Worm (Caenorhabditis elegans) whole organism, L1 larva: ENCODE data around the gene mrpl-44.

Experiments
- C16A3.4 ChIP-seq: fragments of 150-350 bp; optimal IDR thresholded peaks from 2 replicates; lab custom pipeline; 2014; ENCODE audit warnings: missing biosample characterization, missing genetic modification characterization
- C34B4.2 ChIP-seq: sonication (generic microtip); optimal IDR thresholded peaks from 2 replicates; lab custom pipeline; 2017; ENCODE audit warnings: mild to moderate bottlenecking, missing genetic modification characterization, missing compliant biosample characterization
- F16B12.6 ChIP-seq: fragments of 150-350 bp; optimal IDR thresholded peaks from 2 replicates; lab custom pipeline; 2014; ENCODE audit warnings: missing biosample characterization, missing genetic modification characterization
- Y116A8C.19 ChIP-seq: sonication (generic microtip); optimal IDR thresholded peaks from 2 replicates; lab custom pipeline; 2016; ENCODE audit warnings: missing compliant biosample characterization, missing genetic modification characterization, borderline replicate concordance
- aha-1 ChIP-seq: fragments of 150-350 bp; optimal IDR thresholded peaks from 2 replicates; lab custom pipeline; 2014; ENCODE audit warnings: missing biosample characterization, missing genetic modification characterization
- alr-1 ChIP-seq: fragments of 200-800 bp; sonication (Bioruptor generic); optimal IDR thresholded peaks from 2 replicates; lab custom pipeline; 2018; ENCODE audit warnings: borderline replicate concordance, mild to moderate bottlenecking, missing genetic modification characterization, missing compliant biosample characterization
- ama-1 ChIP-seq: fragments of 150-350 bp; optimal IDR thresholded peaks from 2 replicates; lab custom pipeline; 2014
- blmp-1 ChIP-seq: fragments of 150-350 bp; optimal IDR thresholded peaks from 2 replicates; lab custom pipeline; 2014; ENCODE audit warnings: missing biosample characterization, missing genetic modification characterization
- ceh-88 ChIP-seq: fragments of 200-800 bp; sonication (Bioruptor generic); IDR thresholded peaks from 2 replicates; pipeline ENCODE4 v1.3.6; 2022; ENCODE audit warnings: missing genetic modification characterization, missing compliant biosample characterization
- ceh-90 ChIP-seq: sonication (generic microtip); optimal IDR thresholded peaks from 2 replicates; lab custom pipeline; 2016; ENCODE audit warnings: missing genetic modification characterization, missing compliant biosample characterization
- egl-13 ChIP-seq: sonication (generic microtip); optimal IDR thresholded peaks from 2 replicates; lab custom pipeline; 2016; ENCODE audit warnings: missing genotype, missing genetic modification reagents, missing genetic modification characterization, missing compliant biosample characterization
- elt-2 ChIP-seq: sonication (generic microtip); optimal IDR thresholded peaks from 2 replicates; lab custom pipeline; 2016; ENCODE audit warnings: missing genetic modification characterization, mild to moderate bottlenecking, inconsistent platforms, missing compliant biosample characterization, missing genetic modification reagents
- elt-3 ChIP-seq, 6 experiments: fragments of 150-350 bp in 1 of 6; sonication (generic microtip); optimal IDR thresholded peaks; 2 replicates each; lab custom pipeline; 2017 to 2018; ENCODE audit warnings: missing biosample characterization in 6 of 6, missing genetic modification characterization in 6 of 6, inconsistent platforms in 1 of 6
- fkh-10 ChIP-seq: sonication (generic microtip); optimal IDR thresholded peaks from 2 replicates; lab custom pipeline; 2017; ENCODE audit warnings: missing biosample characterization, missing genetic modification reagents, missing genetic modification characterization
- fkh-4 ChIP-seq: sonication (generic microtip); optimal IDR thresholded peaks from 2 replicates; lab custom pipeline; 2016; ENCODE audit warnings: missing compliant biosample characterization, missing genetic modification characterization, borderline replicate concordance
- hpl-2 ChIP-seq: fragments of 150-350 bp; optimal IDR thresholded peaks from 2 replicates; lab custom pipeline; 2014; ENCODE audit warnings: missing biosample characterization, missing genetic modification reagents, missing genetic modification characterization
- isw-1 ChIP-seq: fragments of 200-800 bp; sonication (Bioruptor generic); IDR thresholded peaks from 2 replicates; pipeline ENCODE4 v1.3.6; 2022; ENCODE audit warnings: missing genetic modification characterization, missing compliant biosample characterization
- lin-13 ChIP-seq: fragments of 150-350 bp; optimal IDR thresholded peaks from 2 replicates; lab custom pipeline; 2014; ENCODE audit warnings: missing biosample characterization, missing genetic modification reagents, missing genetic modification characterization
- lin-14 ChIP-seq: fragments of 200-800 bp; sonication (Bioruptor generic); optimal IDR thresholded peaks from 2 replicates; lab custom pipeline; 2018; ENCODE audit warnings: mild to moderate bottlenecking, missing genetic modification characterization, moderate library complexity, missing compliant biosample characterization
- lin-15B ChIP-seq: fragments of 150-350 bp; sonication (generic microtip); optimal IDR thresholded peaks from 3 replicates; lab custom pipeline; 2014; ENCODE audit warnings: missing biosample characterization, missing genetic modification characterization
- lin-39 ChIP-seq: fragments of 150-350 bp; optimal IDR thresholded peaks from 2 replicates; lab custom pipeline; 2014; ENCODE audit warnings: missing biosample characterization, missing genetic modification reagents, missing genetic modification characterization
- lir-3 ChIP-seq: sonication (generic microtip); optimal IDR thresholded peaks from 2 replicates; lab custom pipeline; 2016; ENCODE audit warnings: mild to moderate bottlenecking, missing genetic modification characterization, moderate library complexity, missing compliant biosample characterization; ENCODE audit not compliant: poor library complexity
- lsy-2 ChIP-seq, 2 experiments: fragments of 150-350 bp; optimal IDR thresholded peaks; 2 replicates each; lab custom pipeline; 2014; ENCODE audit warnings: missing biosample characterization in 2 of 2, missing genetic modification characterization in 2 of 2
- mab-9 ChIP-seq: fragments of 200-800 bp; sonication (Bioruptor generic); IDR thresholded peaks from 2 replicates; pipeline ENCODE4 v1.3.6; 2022; ENCODE audit warnings: missing genetic modification reagents, missing genetic modification characterization, missing compliant biosample characterization
- mef-2 ChIP-seq: fragments of 150-350 bp; optimal IDR thresholded peaks from 2 replicates; lab custom pipeline; 2014; ENCODE audit warnings: missing biosample characterization, missing genetic modification characterization
- mep-1 ChIP-seq: fragments of 150-350 bp; optimal IDR thresholded peaks from 2 replicates; lab custom pipeline; 2014; ENCODE audit warnings: missing biosample characterization, missing genetic modification characterization
- nhr-11 ChIP-seq: fragments of 150-350 bp; optimal IDR thresholded peaks from 2 replicates; lab custom pipeline; 2014; ENCODE audit warnings: missing biosample characterization, missing genetic modification characterization
- nhr-20 ChIP-seq: sonication (generic microtip); optimal IDR thresholded peaks from 2 replicates; lab custom pipeline; 2016; ENCODE audit warnings: mild to moderate bottlenecking, missing genetic modification characterization, missing compliant biosample characterization
- nhr-237 ChIP-seq: fragments of 150-350 bp; optimal IDR thresholded peaks from 2 replicates; lab custom pipeline; 2014; ENCODE audit warnings: missing biosample characterization, missing genetic modification characterization
- nhr-28 ChIP-seq: fragments of 150-350 bp; optimal IDR thresholded peaks from 2 replicates; lab custom pipeline; 2014; ENCODE audit warnings: missing biosample characterization, missing genetic modification characterization
- nhr-47 ChIP-seq: sonication (generic microtip); optimal IDR thresholded peaks from 2 replicates; lab custom pipeline; 2016; ENCODE audit warnings: mild to moderate bottlenecking, missing genetic modification characterization, moderate library complexity, missing compliant biosample characterization
- nhr-71 ChIP-seq: sonication (generic microtip); optimal IDR thresholded peaks from 2 replicates; lab custom pipeline; 2016; ENCODE audit warnings: mild to moderate bottlenecking, missing genetic modification characterization, moderate library complexity, missing compliant biosample characterization
- nhr-76 ChIP-seq: sonication (generic microtip); optimal IDR thresholded peaks from 2 replicates; lab custom pipeline; 2017; ENCODE audit warnings: missing biosample characterization, missing genetic modification characterization
- nhr-77 ChIP-seq: fragments of 150-350 bp; optimal IDR thresholded peaks from 2 replicates; lab custom pipeline; 2014; ENCODE audit warnings: missing biosample characterization, missing genetic modification characterization
- nhr-84 ChIP-seq: sonication (generic microtip); optimal IDR thresholded peaks from 2 replicates; lab custom pipeline; 2017; ENCODE audit warnings: missing biosample characterization, missing genetic modification characterization
- pax-3 ChIP-seq: fragments of 200-800 bp; sonication (Bioruptor generic); optimal IDR thresholded peaks from 2 replicates; lab custom pipeline; 2018; ENCODE audit warnings: mild to moderate bottlenecking, missing genetic modification characterization, moderate library complexity, missing compliant biosample characterization
- pqm-1 ChIP-seq: sonication (generic microtip); optimal IDR thresholded peaks from 3 replicates; lab custom pipeline; 2017; ENCODE audit warnings: missing biosample characterization, missing genetic modification characterization
- rnt-1 ChIP-seq: sonication (generic microtip); optimal IDR thresholded peaks from 2 replicates; lab custom pipeline; 2016; ENCODE audit warnings: mild to moderate bottlenecking, missing genetic modification characterization, moderate library complexity, missing compliant biosample characterization
- skn-1 ChIP-seq: fragments of 150-350 bp; optimal IDR thresholded peaks from 2 replicates; lab custom pipeline; 2014; ENCODE audit warnings: missing biosample characterization, missing genetic modification characterization
- snu-23 ChIP-seq: sonication (generic microtip); optimal IDR thresholded peaks from 2 replicates; lab custom pipeline; 2016; ENCODE audit warnings: missing genetic modification characterization, missing compliant biosample characterization
- sox-4 ChIP-seq: sonication (generic microtip); optimal IDR thresholded peaks from 2 replicates; lab custom pipeline; 2016; ENCODE audit warnings: missing genetic modification characterization, missing compliant biosample characterization
- sptf-1 ChIP-seq: fragments of 150-350 bp; optimal IDR thresholded peaks from 2 replicates; lab custom pipeline; 2014; ENCODE audit warnings: missing biosample characterization, missing genetic modification characterization
- swsn-7 ChIP-seq: sonication (generic microtip); optimal IDR thresholded peaks from 2 replicates; lab custom pipeline; 2016; ENCODE audit warnings: missing genetic modification characterization, missing compliant biosample characterization
- tbx-2 ChIP-seq: sonication (generic microtip); optimal IDR thresholded peaks from 2 replicates; lab custom pipeline; 2016; ENCODE audit warnings: missing genetic modification characterization, missing compliant biosample characterization
- tlp-1 ChIP-seq: fragments of 150-350 bp; optimal IDR thresholded peaks from 2 replicates; lab custom pipeline; 2014; ENCODE audit warnings: missing biosample characterization, missing genetic modification characterization
- unc-130 ChIP-seq: fragments of 150-350 bp; optimal IDR thresholded peaks from 2 replicates; lab custom pipeline; 2017; ENCODE audit warnings: missing biosample characterization, missing genetic modification characterization, inconsistent platforms
- unc-30 ChIP-seq: sonication (generic microtip); optimal IDR thresholded peaks from 2 replicates; lab custom pipeline; 2017; ENCODE audit warnings: missing biosample characterization, missing genetic modification characterization
- unc-62 ChIP-seq: fragments of 150-350 bp; optimal IDR thresholded peaks from 2 replicates; lab custom pipeline; 2014; ENCODE audit warnings: missing biosample characterization, missing genetic modification reagents, missing genetic modification characterization
- unc-86 ChIP-seq: sonication (generic microtip); optimal IDR thresholded peaks from 2 replicates; lab custom pipeline; 2016; ENCODE audit warnings: missing genetic modification characterization, missing compliant biosample characterization
- unc-98 ChIP-seq: fragments of 200-800 bp; sonication (Bioruptor generic); IDR thresholded peaks from 2 replicates; pipeline ENCODE4 v1.3.6; 2022; ENCODE audit warnings: missing genetic modification characterization, missing compliant biosample characterization
- vab-15 ChIP-seq: sonication (generic microtip); optimal IDR thresholded peaks from 2 replicates; lab custom pipeline; 2017; ENCODE audit warnings: missing genotype, mild to moderate bottlenecking, missing genetic modification characterization, missing compliant biosample characterization
- xbp-1 ChIP-seq: sonication (generic microtip); optimal IDR thresholded peaks from 2 replicates; lab custom pipeline; 2016; ENCODE audit warnings: missing genetic modification characterization, missing compliant biosample characterization
- zag-1 ChIP-seq: fragments of 150-350 bp; optimal IDR thresholded peaks from 2 replicates; lab custom pipeline; 2014; ENCODE audit warnings: missing biosample characterization, missing genetic modification characterization
- zip-4 ChIP-seq: fragments of 200-800 bp; sonication (Bioruptor generic); optimal IDR thresholded peaks from 2 replicates; lab custom pipeline; 2018; ENCODE audit warnings: mild to moderate bottlenecking, missing genetic modification characterization, moderate library complexity, missing compliant biosample characterization

Gene mrpl-44

DNA sequence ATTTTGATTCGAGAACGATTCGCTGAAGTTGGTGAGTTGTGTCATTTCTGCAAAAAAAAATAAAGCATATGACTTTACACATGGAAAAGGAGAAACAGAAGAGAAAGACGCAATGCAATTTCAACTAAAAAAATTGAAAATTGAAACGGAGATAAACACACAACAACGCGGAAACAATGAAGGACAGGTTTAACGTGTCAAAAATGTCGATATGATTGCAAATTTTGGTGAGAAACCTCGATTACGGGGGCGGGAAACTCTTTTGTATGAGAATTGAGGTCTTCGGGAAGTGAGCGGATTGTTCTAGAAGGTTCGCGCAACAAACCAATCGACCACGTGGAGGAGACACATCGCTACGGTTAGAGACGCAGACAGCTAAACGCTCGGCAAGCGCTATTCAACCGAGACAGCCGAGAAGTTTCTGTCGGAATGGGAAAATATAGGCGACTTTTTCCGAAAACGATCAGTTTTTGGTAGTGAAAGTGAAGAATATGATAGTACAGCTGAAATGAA is 35.4 kb downstream of the mrpl-44 start, which contains the start of gene R107.5:
TSS of gene R107.5 (minus strand) at position 51 of the 513 bp plus-strand sequence.
- peak; percentile 68 for TF ChIP-seq nhr-77
- TF ChIP-seq unc-30 (tag; lab: Kevin White, UChicago) = no peak
- TF ChIP-seq nhr-47 = peak; percentile 95
- TF ChIP-seq rnt-1 (tag; lab: Kevin White, UChicago) = peak; percentile 83
- TF ChIP-seq sptf-1 = no peak
- TF ChIP-seq C34B4.2 (tag; lab: Kevin White, UChicago) = peak; percentile 40
- TF ChIP-seq nhr-28 (tag; lab: Kevin White, UChicago) = no peak
- peak; percentile 75 for TF ChIP-seq isw-1 (GFP tag; lab: Robert Waterston, UW)
- TF ChIP-seq pax-3 (tag; lab: Kevin White, UChicago) = peak; percentile 91
- TF ChIP-seq unc-98 (GFP tag; lab: Robert Waterston, UW) = peak; percentile 54; the same call in 1 of the 2 replicates
- peak; percentile 94 for TF ChIP-seq mep-1 (tag; lab: Kevin White, UChicago)
- TF ChIP-seq hpl-2 = no peak
- peak; percentile 22 for TF ChIP-seq nhr-11 (tag; lab: Kevin White, UChicago)
- TF ChIP-seq zag-1 (tag; lab: Kevin White, UChicago) = no peak
- peak; percentile 81 to 90 for TF ChIP-seq lsy-2 (tag; optimal IDR thresholded peaks at IDR 0.05; lab: Kevin White, UChicago)
- TF ChIP-seq alr-1 (tag; lab: Kevin White, UChicago) = no peak
- peak; percentile 97 for TF ChIP-seq swsn-7 (tag; lab: Kevin White, UChicago)
- TF ChIP-seq C16A3.4 (tag; lab: Kevin White, UChicago) = peak; percentile 83
- peak; percentile 98 for TF ChIP-seq nhr-71 (tag; lab: Kevin White, UChicago)
- peak; percentile 97 for TF ChIP-seq mab-9
- TF ChIP-seq tbx-2 (tag; lab: Kevin White, UChicago) = peak; percentile 89
- TF ChIP-seq unc-130 = peak; percentile 97
- TF ChIP-seq sox-4 (tag; lab: Kevin White, UChicago) = peak; percentile 22
- TF ChIP-seq vab-15 = no peak
- TF ChIP-seq snu-23 = peak; percentile 99
- TF ChIP-seq ama-1 (lab: Kevin White, UChicago) = no peak
- peak; percentile 41 for TF ChIP-seq pqm-1 (tag; lab: Kevin White, UChicago)
- TF ChIP-seq xbp-1 = peak; percentile 86
- TF ChIP-seq ceh-88 (GFP tag; lab: Robert Waterston, UW) = peak; percentile 84
- TF ChIP-seq F16B12.6 (tag; lab: Kevin White, UChicago) = no peak
- peak; percentile 22 for TF ChIP-seq tlp-1 (tag; lab: Kevin White, UChicago)
- peak; percentile 73 for TF ChIP-seq egl-13 (tag; lab: Kevin White, UChicago)
- peak; percentile 76 for TF ChIP-seq zip-4 (GFP tag; lab: Kevin White, UChicago)
- peak; percentile 83 for TF ChIP-seq unc-86 (tag; lab: Kevin White, UChicago)
- no peak for TF ChIP-seq Y116A8C.19
- TF ChIP-seq lin-14 (GFP tag; lab: Kevin White, UChicago) = peak; percentile 98
- peak in 4 of 6 experiments; percentile 50 to 96 (median 81) for TF ChIP-seq elt-3 (tag; optimal IDR thresholded peaks at IDR 0.05; lab: Kevin White, UChicago)
- TF ChIP-seq lin-13 (GFP tag; lab: Kevin White, UChicago) = peak; percentile 89
- no peak for TF ChIP-seq ceh-90 (tag; lab: Kevin White, UChicago)
- peak; percentile 95 for TF ChIP-seq skn-1
- peak; percentile 40 for TF ChIP-seq lin-15B (tag; lab: Kevin White, UChicago)
- no peak for TF ChIP-seq nhr-76 (tag; lab: Kevin White, UChicago)
- peak; percentile 98 for TF ChIP-seq blmp-1
- TF ChIP-seq lir-3 (tag; lab: Kevin White, UChicago) = peak; percentile 49
- no peak for TF ChIP-seq mef-2 (tag; lab: Kevin White, UChicago)
- TF ChIP-seq lin-39 = no peak
- TF ChIP-seq nhr-84 (tag; lab: Kevin White, UChicago) = no peak
- peak; percentile 98 for TF ChIP-seq nhr-20 (tag; lab: Kevin White, UChicago)
- TF ChIP-seq unc-62 (GFP tag; lab: Kevin White, UChicago) = no peak
- peak; percentile 4 for TF ChIP-seq fkh-10
- TF ChIP-seq elt-2 = peak; percentile 75
- peak; percentile 93 for TF ChIP-seq nhr-237
- no peak for TF ChIP-seq fkh-4 (tag; lab: Kevin White, UChicago)
- peak; percentile 58 for TF ChIP-seq aha-1 (tag; lab: Kevin White, UChicago)
